Worm (Caenorhabditis elegans) whole organism, L4 larva: Measurements from ENCODE around the gene F21G4.6.

Experiments used
- D1046.2 ChIP-seq: fragments of 200-800 bp; sonication (Bioruptor generic); IDR thresholded peaks from 2 replicates; pipeline ENCODE4 v1.3.6; 2022; ENCODE audit warnings: missing genetic modification characterization, missing compliant biosample characterization
- jun-1 ChIP-seq: fragments of 150-350 bp; optimal IDR thresholded peaks from 2 replicates; lab custom pipeline; 2014; ENCODE audit warnings: missing biosample characterization, missing genetic modification reagents, missing genetic modification characterization
- nhr-76 ChIP-seq: fragments of 150-350 bp; optimal IDR thresholded peaks from 2 replicates; lab custom pipeline; 2014; ENCODE audit warnings: missing biosample characterization, missing genetic modification characterization
- zag-1 ChIP-seq: fragments of 150-350 bp; optimal IDR thresholded peaks from 2 replicates; lab custom pipeline; 2014; ENCODE audit warnings: missing biosample characterization, missing genetic modification characterization

DNA sequence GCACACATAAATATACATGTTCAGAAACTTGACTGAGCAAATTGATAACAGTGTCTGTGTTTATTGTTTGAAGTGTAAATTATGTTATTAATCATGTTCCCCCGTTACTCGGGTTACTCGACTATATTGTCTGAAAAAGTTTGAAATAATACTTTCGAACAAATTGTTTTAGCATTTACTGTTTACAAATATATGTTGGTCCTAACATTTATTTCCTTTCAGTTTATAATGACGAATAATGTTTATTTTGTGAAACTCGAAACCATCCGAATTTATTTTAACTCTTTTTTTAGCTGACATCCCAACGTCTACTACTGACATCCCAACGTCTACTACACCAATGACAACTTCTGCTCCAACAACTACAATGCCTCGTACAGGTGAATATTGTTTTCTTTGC is 48.4 kb downstream of the F21G4.6 start, which contains the start of gene R07B1.7:
- no peak for TF ChIP-seq jun-1
- no peak for TF ChIP-seq zag-1 (tag; lab: Kevin White, UChicago)
- no peak for TF ChIP-seq nhr-76 (tag; lab: Kevin White, UChicago)
- no peak for TF ChIP-seq D1046.2 (GFP tag; lab: Robert Waterston, UW)
